Worm (Caenorhabditis elegans): Measurements from ENCODE around the gene Y37E11B.1.

The Y37E11B.1 gene

ce11 chrIV:3579477-3579975, at the start of gene Y37E11B.1:
Y37E11B.1 (plus strand) TSS chrIV:3579621.
- no peak for TF ChIP-seq W03F9.2 (tag; optimal IDR thresholded peaks at IDR 0.05)
- no peak for TF ChIP-seq him-1 (tag; optimal IDR thresholded peaks at IDR 0.05)
- no peak for TF ChIP-seq dao-5 (tag; optimal IDR thresholded peaks at IDR 0.05)

DNA sequence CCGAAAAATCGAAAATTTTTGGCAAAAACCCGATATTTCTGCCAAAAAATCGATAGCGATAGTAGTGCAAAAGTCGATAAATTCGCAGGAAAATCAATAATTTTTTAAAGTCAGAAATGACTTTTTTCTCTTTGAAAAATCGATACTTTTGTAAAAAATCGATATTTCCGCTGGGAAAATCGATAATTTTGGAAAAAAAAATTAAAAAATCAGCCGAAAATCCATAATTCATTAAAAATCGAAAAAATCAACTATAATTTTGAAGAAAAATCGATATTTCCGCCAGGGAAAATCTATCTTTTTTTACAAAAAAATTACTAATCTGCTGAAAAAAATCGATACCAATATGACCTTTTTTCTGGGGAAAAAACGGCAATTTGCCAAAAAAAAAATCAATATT, 47.9 kb upstream of the Y37E11B.1 start:
- TF ChIP-seq dao-5 (tag; optimal IDR thresholded peaks at IDR 0.05), result no peak
- TF ChIP-seq him-1 (tag; optimal IDR thresholded peaks at IDR 0.05), result no peak
- TF ChIP-seq W03F9.2 (tag; optimal IDR thresholded peaks at IDR 0.05), result no peak

- no peak for TF ChIP-seq W03F9.2 (tag; optimal IDR thresholded peaks at IDR 0.05)
- no peak for TF ChIP-seq him-1 (tag; optimal IDR thresholded peaks at IDR 0.05)
- TF ChIP-seq dao-5 (tag; optimal IDR thresholded peaks at IDR 0.05), result no peak
Measured at ce11 chrIV:3532167-3532566, 47.3 kb upstream of the Y37E11B.1 start, which contains the start of gene M57.1. M57.1 (plus strand) TSS chrIV:3532467.

DNA sequence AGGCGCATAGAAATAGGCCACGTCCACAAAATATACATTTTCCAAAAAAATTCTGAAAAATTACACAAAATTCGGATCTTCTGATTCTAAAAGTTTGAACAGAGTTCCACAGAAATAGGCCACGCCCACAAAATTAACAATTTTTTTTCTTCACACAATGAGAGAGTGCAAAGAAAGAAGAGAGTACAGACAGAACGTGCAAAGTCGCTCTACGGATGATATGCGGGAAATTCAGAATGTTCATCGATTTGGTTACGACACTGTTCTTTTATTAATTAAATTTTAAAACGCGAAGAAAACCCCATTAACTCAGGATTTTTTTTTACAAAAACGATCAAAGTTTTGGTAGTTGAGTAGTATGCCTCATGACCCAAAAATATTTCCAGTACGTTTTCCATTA, 46.4 kb upstream of the Y37E11B.1 start:
- TF ChIP-seq dao-5 (tag; optimal IDR thresholded peaks at IDR 0.05) (no peak), W03F9.2 (tag; optimal IDR thresholded peaks at IDR 0.05) (no peak), him-1 (tag; optimal IDR thresholded peaks at IDR 0.05) (no peak)

ce11 chrIV:3539253-3539652, 40.2 kb upstream of the Y37E11B.1 start:
- no peak for TF ChIP-seq dao-5 (tag; optimal IDR thresholded peaks at IDR 0.05)
- no peak for TF ChIP-seq him-1 (tag; optimal IDR thresholded peaks at IDR 0.05)
- no peak for TF ChIP-seq W03F9.2 (tag; optimal IDR thresholded peaks at IDR 0.05)

DNA sequence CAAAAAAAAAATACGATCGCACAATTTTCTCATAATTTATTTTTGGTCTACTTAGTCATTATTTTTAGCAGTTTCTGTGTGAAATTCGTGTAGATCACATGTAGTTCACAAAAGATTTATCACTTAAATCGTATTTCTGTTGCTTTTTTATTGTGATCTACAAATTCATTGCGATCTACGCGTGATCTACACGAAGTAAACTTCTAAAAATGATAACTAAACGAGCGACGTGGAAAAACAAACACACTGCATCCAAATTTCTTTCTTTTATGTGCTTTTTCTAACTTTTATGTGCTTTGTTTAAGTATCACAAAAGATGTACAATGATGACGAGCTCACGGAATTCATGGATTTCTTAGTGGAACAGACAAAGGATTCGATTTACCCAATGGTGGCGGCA, 39.5 kb upstream of the Y37E11B.1 start, which contains the start of gene B0212.3:
TSS of gene B0212.3 (plus strand) at position 301 of the 400 bp plus-strand sequence.
- TF ChIP-seq dao-5 (tag; optimal IDR thresholded peaks at IDR 0.05), result no peak
- TF ChIP-seq him-1 (tag; optimal IDR thresholded peaks at IDR 0.05), result no peak
- TF ChIP-seq W03F9.2 (tag; optimal IDR thresholded peaks at IDR 0.05), result no peak

ce11 chrIV:3545060-3545459, 34.4 kb upstream of the Y37E11B.1 start:
- TF ChIP-seq dao-5 (tag; optimal IDR thresholded peaks at IDR 0.05), result no peak
- TF ChIP-seq W03F9.2 (tag; optimal IDR thresholded peaks at IDR 0.05), result no peak
- no peak for TF ChIP-seq him-1 (tag; optimal IDR thresholded peaks at IDR 0.05)

- TF ChIP-seq him-1 (tag; optimal IDR thresholded peaks at IDR 0.05) (no peak), dao-5 (tag; optimal IDR thresholded peaks at IDR 0.05) (no peak), W03F9.2 (tag; optimal IDR thresholded peaks at IDR 0.05) (no peak)
Measured at ce11 chrIV:3547500-3547899, 31.9 kb upstream of the Y37E11B.1 start, which contains the start of gene nstp-6. nstp-6 (minus strand) TSS chrIV:3547600.

ce11 chrIV:3548315-3548714, 31.1 kb upstream of the Y37E11B.1 start:
- TF ChIP-seq him-1 (tag; optimal IDR thresholded peaks at IDR 0.05), result no peak
- no peak for TF ChIP-seq dao-5 (tag; optimal IDR thresholded peaks at IDR 0.05)
- TF ChIP-seq W03F9.2 (tag; optimal IDR thresholded peaks at IDR 0.05), result no peak

ce11 chrIV:3551777-3552462, 27.5 kb upstream of the Y37E11B.1 start:
- TF ChIP-seq him-1 (tag; optimal IDR thresholded peaks at IDR 0.05), result peak; percentile 31
- TF ChIP-seq W03F9.2 (tag; optimal IDR thresholded peaks at IDR 0.05), result no peak
- TF ChIP-seq dao-5 (tag; optimal IDR thresholded peaks at IDR 0.05), result no peak

ce11 chrIV:3552933-3553332, 26.5 kb upstream of the Y37E11B.1 start:
- no peak for TF ChIP-seq dao-5 (tag; optimal IDR thresholded peaks at IDR 0.05)
- no peak for TF ChIP-seq him-1 (tag; optimal IDR thresholded peaks at IDR 0.05)
- TF ChIP-seq W03F9.2 (tag; optimal IDR thresholded peaks at IDR 0.05), result no peak

- TF ChIP-seq him-1 (tag; optimal IDR thresholded peaks at IDR 0.05), result no peak
- no peak for TF ChIP-seq dao-5 (tag; optimal IDR thresholded peaks at IDR 0.05)
- no peak for TF ChIP-seq W03F9.2 (tag; optimal IDR thresholded peaks at IDR 0.05)
Measured at ce11 chrIV:3557331-3557730, 22.1 kb upstream of the Y37E11B.1 start, which contains the start of gene osm-9. osm-9 (minus strand) TSS chrIV:3557431.

DNA sequence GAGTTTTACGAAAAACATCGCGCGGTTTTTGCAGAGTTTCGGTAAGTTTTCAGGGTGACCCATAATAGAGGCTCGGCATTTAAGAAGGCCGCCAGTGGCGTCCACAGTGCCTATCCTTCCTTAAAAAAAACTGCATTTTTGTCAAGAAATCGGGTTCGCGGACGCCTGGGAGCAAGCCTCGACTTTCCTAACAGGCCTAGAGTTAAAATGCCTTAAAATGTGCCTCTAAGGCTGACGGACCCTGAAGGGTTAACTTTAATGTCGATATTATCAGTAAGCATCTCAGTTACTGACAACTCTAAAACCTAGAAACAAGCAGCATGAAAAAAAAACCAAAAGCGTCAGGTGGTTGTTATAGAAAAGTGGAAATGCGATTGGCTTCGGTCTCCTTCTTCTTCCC, 20.2 kb upstream of the Y37E11B.1 start:
- TF ChIP-seq W03F9.2 (tag; optimal IDR thresholded peaks at IDR 0.05), result no peak
- no peak for TF ChIP-seq him-1 (tag; optimal IDR thresholded peaks at IDR 0.05)
- TF ChIP-seq dao-5 (tag; optimal IDR thresholded peaks at IDR 0.05), result no peak

ce11 chrIV:3564901-3565300, 14.5 kb upstream of the Y37E11B.1 start, which contains the start of gene sre-5:
sre-5 (plus strand) TSS chrIV:3565201.
- TF ChIP-seq W03F9.2 (tag; optimal IDR thresholded peaks at IDR 0.05), result no peak
- TF ChIP-seq dao-5 (tag; optimal IDR thresholded peaks at IDR 0.05), result no peak
- no peak for TF ChIP-seq him-1 (tag; optimal IDR thresholded peaks at IDR 0.05)

Data from whole organism, L4/young adult.